Worm (Caenorhabditis elegans): ENCODE results near the gene F09E10.7.

The F09E10.7 gene

ce11 chrX:1527338-1527737 lies 25.7 kb upstream of the F09E10.7 start:
- TF ChIP-seq pqm-1 (tag; optimal IDR thresholded peaks at IDR 0.05) (no peak), sdc-2 (tag; optimal IDR thresholded peaks at IDR 0.05) (peak; percentile 21), dmd-4 (tag; optimal IDR thresholded peaks at IDR 0.05; ENCODE audit: borderline replicate concordance) (no peak), pag-3 (tag; optimal IDR thresholded peaks at IDR 0.05; ENCODE audit: borderline replicate concordance) (no peak)

- TF ChIP-seq unc-86 (tag; optimal IDR thresholded peaks at IDR 0.05), result no peak
- no peak for TF ChIP-seq npax-4 (tag; optimal IDR thresholded peaks at IDR 0.05)
- no peak for TF ChIP-seq ceh-48 (tag; optimal IDR thresholded peaks at IDR 0.05)
- TF ChIP-seq fkh-10 (GFP tag; optimal IDR thresholded peaks at IDR 0.05), result no peak
- no peak for TF ChIP-seq che-1 (tag; optimal IDR thresholded peaks at IDR 0.05)
- TF ChIP-seq ceh-30 (tag; optimal IDR thresholded peaks at IDR 0.05), result no peak
- no peak for TF ChIP-seq ceh-14 (tag; optimal IDR thresholded peaks at IDR 0.05)
- TF ChIP-seq C38D4.7 (GFP tag; optimal IDR thresholded peaks at IDR 0.05), result no peak
- TF ChIP-seq madf-2 (tag; optimal IDR thresholded peaks at IDR 0.05), result no peak
- no peak for TF ChIP-seq syd-9 (tag; optimal IDR thresholded peaks at IDR 0.05)
- no peak for TF ChIP-seq nhr-11 (tag; optimal IDR thresholded peaks at IDR 0.05)
- no peak for TF ChIP-seq ceh-9 (tag; optimal IDR thresholded peaks at IDR 0.05)
These were observed 24.0 kb upstream of the F09E10.7 start for ce11 chrX:1525511-1526172.

- peak; percentile 40 for TF ChIP-seq tbx-2 (tag; optimal IDR thresholded peaks at IDR 0.05)
- TF ChIP-seq dmd-4 (tag; optimal IDR thresholded peaks at IDR 0.05; ENCODE audit: borderline replicate concordance), result no peak
- no peak for TF ChIP-seq ama-1 (optimal IDR thresholded peaks at IDR 0.05)
- peak; percentile 50 for TF ChIP-seq rnt-1 (tag; optimal IDR thresholded peaks at IDR 0.05)
- TF ChIP-seq sox-2 (GFP tag; IDR thresholded peaks at IDR 0.05), result no peak
- TF ChIP-seq ref-2 (tag; optimal IDR thresholded peaks at IDR 0.05), result peak; percentile 36
- no peak for TF ChIP-seq lim-6 (tag; optimal IDR thresholded peaks at IDR 0.05)
- peak; percentile 4 for TF ChIP-seq Y22D7AL.16 (tag; optimal IDR thresholded peaks at IDR 0.05)
- no peak for TF ChIP-seq T23F11.4 (GFP tag; optimal IDR thresholded peaks at IDR 0.05)
- TF ChIP-seq hlh-8 (tag; optimal IDR thresholded peaks at IDR 0.05), result peak; percentile 68
- no peak for TF ChIP-seq tbx-7 (tag; optimal IDR thresholded peaks at IDR 0.05)
- no peak for TF ChIP-seq unc-3 (GFP tag; conservative IDR thresholded peaks at IDR 0.05)
- no peak for TF ChIP-seq unc-3 (tag; optimal IDR thresholded peaks at IDR 0.05)
- TF ChIP-seq ceh-45 (GFP tag; IDR thresholded peaks at IDR 0.05), result no peak
- peak; percentile 27 for TF ChIP-seq ceh-30 (tag; optimal IDR thresholded peaks at IDR 0.05)
- TF ChIP-seq gmeb-2 (tag; optimal IDR thresholded peaks at IDR 0.05), result no peak
- TF ChIP-seq ceh-24 (tag; optimal IDR thresholded peaks at IDR 0.05), result no peak
- peak; percentile 19 for TF ChIP-seq che-1 (tag; optimal IDR thresholded peaks at IDR 0.05)
- TF ChIP-seq dve-1 (tag; optimal IDR thresholded peaks at IDR 0.05), result no peak
- no peak for TF ChIP-seq hlh-13 (GFP tag; optimal IDR thresholded peaks at IDR 0.05)
- TF ChIP-seq unc-55 (GFP tag; optimal IDR thresholded peaks at IDR 0.05), result peak; percentile 71
- no peak for TF ChIP-seq zip-5 (tag; optimal IDR thresholded peaks at IDR 0.05)
- no peak for TF ChIP-seq ttx-3 (tag; optimal IDR thresholded peaks at IDR 0.05)
- TF ChIP-seq ceh-2 (tag; optimal IDR thresholded peaks at IDR 0.05), result no peak
- peak; percentile 61 for TF ChIP-seq sdc-2 (tag; optimal IDR thresholded peaks at IDR 0.05)
- TF ChIP-seq ztf-16 (tag; optimal IDR thresholded peaks at IDR 0.05), result no peak
- no peak for TF ChIP-seq lin-11 (tag; optimal IDR thresholded peaks at IDR 0.05)
- peak; percentile 27 for TF ChIP-seq ceh-18 (tag; optimal IDR thresholded peaks at IDR 0.05)
- TF ChIP-seq C08G9.2 (tag; optimal IDR thresholded peaks at IDR 0.05), result no peak
- TF ChIP-seq unc-42 (tag; optimal IDR thresholded peaks at IDR 0.05), result peak; percentile 31
- peak; percentile 23 for TF ChIP-seq hlh-30 (tag; optimal IDR thresholded peaks at IDR 0.05; ENCODE audit: insufficient read depth)
- peak; percentile 61 for TF ChIP-seq nfya-1 (tag; optimal IDR thresholded peaks at IDR 0.05)
- no peak for TF ChIP-seq pros-1 (tag; optimal IDR thresholded peaks at IDR 0.05)
- peak; percentile 73 for TF ChIP-seq ceh-31 (tag; optimal IDR thresholded peaks at IDR 0.05)
These were observed 22.9 kb upstream of the F09E10.7 start for ce11 chrX:1524559-1524958.
